Fruit fly (Drosophila melanogaster) whole organism, embryonic: ENCODE measurements around the gene CG15155.
A peak's percentile ranks its signal among the peaks of the same experiment; 100 is the strongest.

Experiments
- ATbp ChIP-seq: fragments of 200-800 bp; sonication (Bioruptor generic); optimal IDR thresholded peaks from 2 replicates; lab custom pipeline; 2017; ENCODE audit warnings: missing biosample characterization, mild to moderate bottlenecking, missing genetic modification characterization, missing genetic modification reagents
- Atf-2 ChIP-seq: fragments of 200-800 bp; sonication (Bioruptor generic); optimal IDR thresholded peaks from 2 replicates; lab custom pipeline; 2016; ENCODE audit warnings: missing biosample characterization, missing genetic modification characterization
- B-H1 ChIP-seq: fragments of 200-800 bp; sonication (Bioruptor generic); IDR thresholded peaks from 3 replicates; pipeline ENCODE4 v1.3.6; 2022; ENCODE audit warnings: missing biosample characterization, missing genetic modification characterization
- BtbVII ChIP-seq: fragments of 200-800 bp; sonication (Bioruptor generic); optimal IDR thresholded peaks from 3 replicates; lab custom pipeline; 2017; ENCODE audit warnings: missing biosample characterization, mild to moderate bottlenecking, missing genetic modification characterization
- CG12071 ChIP-seq: fragments of 200-800 bp; sonication (Bioruptor generic); optimal IDR thresholded peaks from 3 replicates; lab custom pipeline; 2018; ENCODE audit warnings: missing biosample characterization, mild to moderate bottlenecking, missing genetic modification characterization
- CG14441 ChIP-seq: fragments of 200-800 bp; sonication (Bioruptor generic); IDR thresholded peaks from 2 replicates; pipeline ENCODE4 v1.3.6; 2022; ENCODE audit warnings: missing biosample characterization, missing genetic modification characterization
- CG14667 ChIP-seq: fragments of 200-800 bp; sonication (Bioruptor generic); IDR thresholded peaks from 2 replicates; pipeline ENCODE4 v1.3.6; 2022; ENCODE audit warnings: missing biosample characterization, missing genetic modification characterization
- CG14965 ChIP-seq: fragments of 200-800 bp; sonication (Bioruptor generic); optimal IDR thresholded peaks from 2 replicates; lab custom pipeline; 2016; ENCODE audit warnings: missing biosample characterization, missing genetic modification characterization, borderline replicate concordance
- CG1603 ChIP-seq: fragments of 200-800 bp; sonication (Bioruptor generic); optimal IDR thresholded peaks from 2 replicates; lab custom pipeline; 2019; ENCODE audit warnings: missing biosample characterization, mild to moderate bottlenecking, missing genetic modification characterization, moderate library complexity
- CG16813 ChIP-seq: fragments of 200-800 bp; sonication (Bioruptor generic); IDR thresholded peaks from 3 replicates; pipeline ENCODE4 v1.3.6; 2022; ENCODE audit warnings: missing biosample characterization, missing genetic modification characterization; ENCODE audit not compliant: partially characterized antibody
- CG18262 ChIP-seq: fragments of 200-800 bp; optimal IDR thresholded peaks from 3 replicates; lab custom pipeline; 2019; ENCODE audit warnings: missing biosample characterization, mild to moderate bottlenecking, missing genetic modification characterization, moderate library complexity
- CG18764 ChIP-seq: fragments of 200-800 bp; sonication (Bioruptor generic); optimal IDR thresholded peaks from 3 replicates; lab custom pipeline; 2016; ENCODE audit warnings: missing biosample characterization, missing genetic modification characterization
- CG2202 ChIP-seq: fragments of 200-800 bp; sonication (Bioruptor generic); optimal IDR thresholded peaks from 2 replicates; lab custom pipeline; 2018; ENCODE audit warnings: missing biosample characterization, mild to moderate bottlenecking, missing genetic modification characterization
- CG2712 ChIP-seq: fragments of 200-800 bp; optimal IDR thresholded peaks from 3 replicates; lab custom pipeline; 2019; ENCODE audit warnings: missing biosample characterization, mild to moderate bottlenecking, missing genetic modification characterization, moderate library complexity
- CG31224 ChIP-seq: fragments of 200-800 bp; sonication (Bioruptor generic); IDR thresholded peaks from 2 replicates; pipeline ENCODE4 v1.3.6; 2022; ENCODE audit warnings: missing biosample characterization, missing genetic modification characterization
- CG33557 ChIP-seq: fragments of 200-800 bp; sonication (Bioruptor generic); optimal IDR thresholded peaks from 2 replicates; lab custom pipeline; 2019; ENCODE audit warnings: missing biosample characterization, mild to moderate bottlenecking, missing genetic modification characterization, moderate library complexity
- CG3838 ChIP-seq: fragments of 200-800 bp; sonication (Bioruptor generic); optimal IDR thresholded peaks from 3 replicates; lab custom pipeline; 2016; ENCODE audit warnings: missing biosample characterization, missing genetic modification characterization
- CG42726 ChIP-seq: fragments of 200-800 bp; sonication (Bioruptor generic); IDR thresholded peaks from 2 replicates; pipeline ENCODE4 v1.3.6; 2022; ENCODE audit warnings: missing biosample characterization, missing genetic modification characterization; ENCODE audit not compliant: partially characterized antibody
- CG43689 ChIP-seq: fragments of 200-800 bp; sonication (Bioruptor generic); IDR thresholded peaks from 2 replicates; pipeline ENCODE4 v1.3.6; 2022; ENCODE audit warnings: missing biosample characterization, missing genetic modification characterization
- CG9609 ChIP-seq: fragments of 200-800 bp; sonication (Bioruptor generic); optimal IDR thresholded peaks from 3 replicates; lab custom pipeline; 2016; ENCODE audit warnings: missing biosample characterization, missing genetic modification characterization
- Dbx ChIP-seq: fragments of 200-800 bp; sonication (Bioruptor generic); IDR thresholded peaks from 3 replicates; pipeline ENCODE4 v1.3.6; 2022; ENCODE audit warnings: missing biosample characterization, missing genetic modification characterization
- Gsc ChIP-seq: fragments of 200-800 bp; sonication (Bioruptor generic); IDR thresholded peaks from 2 replicates; pipeline ENCODE4 v1.3.6; 2022; ENCODE audit warnings: missing biosample characterization, missing genetic modification characterization
- H2.0 ChIP-seq: fragments of 200-800 bp; sonication (Bioruptor generic); IDR thresholded peaks from 2 replicates; pipeline ENCODE4 v1.3.6; 2022; ENCODE audit warnings: missing biosample characterization, missing genetic modification characterization
- Hr39 ChIP-seq: fragments of >200 bp; optimal IDR thresholded peaks from 2 replicates; lab custom pipeline; 2017
- Med ChIP-seq: fragments of 200-800 bp; sonication (Bioruptor generic); peaks from one replicate; lab custom pipeline; 2016; ENCODE audit warnings: missing biosample characterization, missing genetic modification characterization, mild to moderate bottlenecking, inconsistent platforms, moderate library complexity
- Oli ChIP-seq: fragments of 200-800 bp; sonication (Bioruptor generic); optimal IDR thresholded peaks from 2 replicates; lab custom pipeline; 2018; ENCODE audit warnings: missing biosample characterization, mild to moderate bottlenecking, missing genetic modification characterization, moderate library complexity
- Sox100B ChIP-seq: fragments of 200-800 bp; sonication (Bioruptor generic); optimal IDR thresholded peaks from 3 replicates; lab custom pipeline; 2018; ENCODE audit warnings: missing biosample characterization, mild to moderate bottlenecking, missing genetic modification characterization
- Stat92E ChIP-seq, 3 experiments: fragments of >200 bp in 2 of 3; fragments of 200-800 bp in 1 of 3; sonication (Bioruptor generic) in 1 of 3; optimal IDR thresholded peaks; 2 replicates each; lab custom pipeline; 2017 to 2019; ENCODE audit warnings: missing biosample characterization in 3 of 3, missing genetic modification characterization in 3 of 3, mild to moderate bottlenecking in 1 of 3, moderate library complexity in 1 of 3
- crp ChIP-seq, 2 experiments: fragments of 200-800 bp; sonication (Bioruptor generic); optimal IDR thresholded peaks; 2 replicates in 1 of 2; 3 replicates in 1 of 2; lab custom pipeline; 2017; ENCODE audit warnings: missing biosample characterization in 2 of 2, missing genetic modification characterization in 2 of 2, mild to moderate bottlenecking in 1 of 2, moderate library complexity in 1 of 2
- dan ChIP-seq: fragments of 200-800 bp; sonication (Bioruptor generic); IDR thresholded peaks from 2 replicates; pipeline ENCODE4 v1.3.6; 2022; ENCODE audit warnings: missing biosample characterization, missing genetic modification characterization
- dati ChIP-seq: fragments of 200-800 bp; sonication (Bioruptor generic); IDR thresholded peaks from 2 replicates; pipeline ENCODE4 v1.3.6; 2022; ENCODE audit warnings: missing biosample characterization, missing genetic modification characterization
- fd102C ChIP-seq: fragments of 200-800 bp; sonication (Bioruptor generic); optimal IDR thresholded peaks from 2 replicates; lab custom pipeline; 2018; ENCODE audit warnings: missing biosample characterization, mild to moderate bottlenecking, missing genetic modification characterization, moderate library complexity
- gt ChIP-seq: fragments of 200-800 bp; sonication (Bioruptor generic); IDR thresholded peaks from 2 replicates; pipeline ENCODE4 v1.3.6; 2022; ENCODE audit warnings: missing biosample characterization, missing genetic modification characterization
- ind ChIP-seq: fragments of 200-800 bp; sonication (Bioruptor generic); optimal IDR thresholded peaks from 3 replicates; lab custom pipeline; 2016; ENCODE audit warnings: missing biosample characterization, missing genetic modification characterization
- insv ChIP-seq, 2 experiments: fragments of 200-800 bp; sonication (Bioruptor generic); optimal IDR thresholded peaks; 3 replicates each; lab custom pipeline; 2016 to 2018; ENCODE audit warnings: missing biosample characterization in 2 of 2, missing genetic modification characterization in 2 of 2
- jumu ChIP-seq: fragments of 200-800 bp; sonication (Bioruptor generic); optimal IDR thresholded peaks from 3 replicates; lab custom pipeline; 2016; ENCODE audit warnings: missing biosample characterization, missing genetic modification characterization
- maf-S ChIP-seq: fragments of 200-800 bp; sonication (Bioruptor generic); optimal IDR thresholded peaks from 2 replicates; lab custom pipeline; 2016; ENCODE audit warnings: missing biosample characterization, missing genetic modification characterization
- oc ChIP-seq: fragments of 200-800 bp; sonication (Bioruptor generic); optimal IDR thresholded peaks from 2 replicates; lab custom pipeline; 2018; ENCODE audit warnings: missing biosample characterization, mild to moderate bottlenecking, missing genetic modification characterization, moderate library complexity
- pfk ChIP-seq: fragments of 200-800 bp; sonication (Bioruptor generic); optimal IDR thresholded peaks from 2 replicates; lab custom pipeline; 2018; ENCODE audit warnings: missing biosample characterization, mild to moderate bottlenecking, missing genetic modification characterization, moderate library complexity
- sd ChIP-seq: fragments of 200-800 bp; sonication (Bioruptor generic); optimal IDR thresholded peaks from 3 replicates; lab custom pipeline; 2018; ENCODE audit warnings: missing biosample characterization, mild to moderate bottlenecking, missing genetic modification characterization, moderate library complexity
- sens-2 ChIP-seq: fragments of 200-800 bp; sonication (Bioruptor generic); IDR thresholded peaks from 2 replicates; pipeline ENCODE4 v1.3.6; 2022; ENCODE audit warnings: missing biosample characterization, missing genetic modification characterization
- sna ChIP-seq: fragments of 200-800 bp; sonication (Bioruptor generic); IDR thresholded peaks from 2 replicates; pipeline ENCODE4 v1.3.6; 2022; ENCODE audit warnings: missing biosample characterization, missing genetic modification characterization; ENCODE audit not compliant: partially characterized antibody
- sqz ChIP-seq: fragments of 200-800 bp; sonication (Bioruptor generic); optimal IDR thresholded peaks from 3 replicates; lab custom pipeline; 2018; ENCODE audit warnings: missing biosample characterization, mild to moderate bottlenecking, missing genetic modification characterization
- tll ChIP-seq, 2 experiments: fragments of 200-800 bp in 1 of 2; fragments of >200 bp in 1 of 2; sonication (Bioruptor generic) in 1 of 2; optimal IDR thresholded peaks; 2 replicates each; lab custom pipeline; 2017 to 2019; ENCODE audit warnings: missing biosample characterization in 2 of 2, missing genetic modification characterization in 2 of 2, mild to moderate bottlenecking in 1 of 2, moderate library complexity in 1 of 2
- unpg ChIP-seq: fragments of 200-800 bp; sonication (Bioruptor generic); optimal IDR thresholded peaks from 3 replicates; lab custom pipeline; 2018; ENCODE audit warnings: missing biosample characterization, mild to moderate bottlenecking, missing genetic modification characterization, moderate library complexity
- zfh2 ChIP-seq: fragments of 200-800 bp; sonication (Bioruptor generic); optimal IDR thresholded peaks from 2 replicates; lab custom pipeline; 2016; ENCODE audit warnings: missing biosample characterization, missing genetic modification characterization

CG15155 gene

dm6 chr2L:18141471-18142345 lies 12.9 kb upstream of the CG15155 start (continued):
- TF ChIP-seq CG2202 (peak; percentile 8), BtbVII (GFP tag; lab: Kevin White, UChicago) (peak; percentile 66), fd102C (GFP tag; lab: Kevin White, UChicago) (no peak), zfh2 (GFP tag; lab: Kevin White, UChicago) (peak; percentile 52), Dbx (GFP tag; lab: Robert Waterston, UW) (peak; percentile 21; the same call in 1 of the 3 replicates), sens-2 (no peak), Hr39 (lab: Kevin White, UChicago) (no peak), sna (GFP tag; lab: Robert Waterston, UW) (0 out of 2 replicates have a peak, but pooled peaks have one; percentile 41), CG18262 (peak; percentile 75), CG18764 (GFP tag; lab: Kevin White, UChicago) (peak; percentile 58), Atf-2 (GFP tag; lab: Kevin White, UChicago) (peak; percentile 9), Gsc (GFP tag; lab: Robert Waterston, UW) (no peak), CG43689 (GFP tag; lab: Robert Waterston, UW) (no peak), insv (GFP tag; optimal IDR thresholded peaks at IDR 0.05; lab: Kevin White, UChicago) (no peak), CG31224 (GFP tag; lab: Robert Waterston, UW) (peak; percentile 40; the same call in 1 of the 2 replicates), Sox100B (GFP tag; lab: Kevin White, UChicago) (peak; percentile 78), maf-S (GFP tag; lab: Kevin White, UChicago) (peak; percentile 4), unpg (peak; percentile 70), CG16813 (no peak; the same call in 2 of the 3 replicates), pfk (no peak), CG14965 (no peak), dati (GFP tag; lab: Robert Waterston, UW) (no peak)

- TF ChIP-seq crp (GFP tag; optimal IDR thresholded peaks at IDR 0.05; lab: Kevin White, UChicago) (no peak), gt (no peak), oc (tag; lab: Kevin White, UChicago) (no peak), CG42726 (0 out of 2 replicates have a peak, but pooled peaks have one; percentile 12), Med (peak; percentile 41)
Observed at dm6 chr2L:18143176-18143575, 11.5 kb upstream of the CG15155 start.

dm6 chr2L:18144268-18144834 lies 10.3 kb upstream of the CG15155 start:
- no peak for TF ChIP-seq CG14441 (GFP tag; lab: Robert Waterston, UW)
- TF ChIP-seq CG1603 (tag; lab: Kevin White, UChicago), result no peak
- no peak for TF ChIP-seq CG9609
- TF ChIP-seq jumu (GFP tag; lab: Kevin White, UChicago), result no peak
- no peak for TF ChIP-seq tll (GFP tag; optimal IDR thresholded peaks at IDR 0.05; lab: Kevin White, UChicago)
- TF ChIP-seq ind (GFP tag; lab: Kevin White, UChicago), result no peak
- TF ChIP-seq Oli (tag; lab: Kevin White, UChicago), result no peak
- TF ChIP-seq ATbp (GFP tag; lab: Kevin White, UChicago), result no peak
- TF ChIP-seq Stat92E (GFP tag; optimal IDR thresholded peaks at IDR 0.05; lab: Kevin White, UChicago), result peak in 2 of 3 experiments; percentile 62 to 84
- TF ChIP-seq CG33557 (GFP tag; lab: Kevin White, UChicago), result no peak
- TF ChIP-seq sqz (GFP tag; lab: Kevin White, UChicago), result no peak
- TF ChIP-seq dan (GFP tag; lab: Robert Waterston, UW), result no peak
- TF ChIP-seq B-H1 (GFP tag; lab: Robert Waterston, UW), result no peak
- TF ChIP-seq CG14667, result no peak
- TF ChIP-seq H2.0, result no peak
- TF ChIP-seq sd (tag; lab: Kevin White, UChicago), result peak; percentile 24
- no peak for TF ChIP-seq CG12071
- no peak for TF ChIP-seq CG3838
- no peak for TF ChIP-seq CG2202
- TF ChIP-seq CG2712, result no peak
- TF ChIP-seq zfh2 (GFP tag; lab: Kevin White, UChicago), result no peak
